Fruit fly (Drosophila melanogaster) whole organism, adult: ENCODE data around the gene CG4404.
A peak's percentile ranks its signal among the peaks of the same experiment; 100 is the strongest.

Experiments used
- CG11617 ChIP-seq: fragments of 200-800 bp; sonication (Bioruptor generic); optimal IDR thresholded peaks from 2 replicates; lab custom pipeline; 2017; ENCODE audit warnings: mild to moderate bottlenecking, missing biosample characterization, missing genetic modification reagents, missing genetic modification characterization
- CG12768 ChIP-seq: fragments of 200-800 bp; sonication (Bioruptor generic); optimal IDR thresholded peaks from 2 replicates; lab custom pipeline; 2017; ENCODE audit warnings: missing biosample characterization, missing genetic modification characterization, mild to moderate bottlenecking, moderate library complexity, missing genetic modification reagents
- CG14711 ChIP-seq: fragments of 200-800 bp; sonication (Bioruptor generic); optimal IDR thresholded peaks from 2 replicates; lab custom pipeline; 2018; ENCODE audit warnings: missing biosample characterization, mild to moderate bottlenecking, missing genetic modification characterization, moderate library complexity
- CG1620 ChIP-seq: fragments of 200-800 bp; sonication (Bioruptor generic); optimal IDR thresholded peaks from 2 replicates; lab custom pipeline; 2016; ENCODE audit warnings: missing biosample characterization, missing genetic modification characterization
- CG33017 ChIP-seq: fragments of 200-800 bp; sonication (Bioruptor generic); optimal IDR thresholded peaks from 2 replicates; lab custom pipeline; 2018; ENCODE audit warnings: missing biosample characterization, mild to moderate bottlenecking, missing genetic modification characterization, moderate library complexity
- CG5204 ChIP-seq: fragments of 200-800 bp; sonication (Bioruptor generic); optimal IDR thresholded peaks from 2 replicates; lab custom pipeline; 2016; ENCODE audit warnings: missing biosample characterization, missing genetic modification characterization
- CG7045 ChIP-seq: fragments of 200-800 bp; sonication (Bioruptor generic); optimal IDR thresholded peaks from 2 replicates; lab custom pipeline; 2017; ENCODE audit warnings: missing biosample characterization, mild to moderate bottlenecking, missing genetic modification characterization
- CG7101 ChIP-seq: fragments of 200-800 bp; sonication (Bioruptor generic); optimal IDR thresholded peaks from 2 replicates; lab custom pipeline; 2018; ENCODE audit warnings: missing biosample characterization, mild to moderate bottlenecking, missing genetic modification characterization, moderate library complexity
- Clk ChIP-seq: fragments of 200-800 bp; sonication (Bioruptor generic); optimal IDR thresholded peaks from 2 replicates; lab custom pipeline; 2017; ENCODE audit warnings: missing biosample characterization, missing genetic modification characterization
- Crg-1 ChIP-seq: fragments of 200-800 bp; sonication (Bioruptor generic); optimal IDR thresholded peaks from 2 replicates; lab custom pipeline; 2016; ENCODE audit warnings: missing biosample characterization, missing genetic modification characterization
- Hr96 ChIP-seq: fragments of 200-800 bp; sonication (Bioruptor generic); optimal IDR thresholded peaks from 2 replicates; lab custom pipeline; 2016; ENCODE audit warnings: missing biosample characterization, missing genetic modification characterization
- Mnt ChIP-seq: fragments of 200-800 bp; sonication (Bioruptor generic); optimal IDR thresholded peaks from 2 replicates; lab custom pipeline; 2016; ENCODE audit warnings: missing biosample characterization, mild to moderate bottlenecking, missing genetic modification characterization
- bab1 ChIP-seq: fragments of 200-800 bp; sonication (Bioruptor generic); optimal IDR thresholded peaks from 3 replicates; lab custom pipeline; 2019; ENCODE audit warnings: missing biosample characterization, mild to moderate bottlenecking, missing genetic modification characterization, moderate library complexity
- cic ChIP-seq: fragments of 200-800 bp; sonication (Bioruptor generic); optimal IDR thresholded peaks from 2 replicates; lab custom pipeline; 2017; ENCODE audit warnings: missing biosample characterization, mild to moderate bottlenecking, missing genetic modification characterization, moderate library complexity
- cnc ChIP-seq, 2 experiments: fragments of >200 bp; optimal IDR thresholded peaks; 2 replicates each; lab custom pipeline; 2017
- kay ChIP-seq: fragments of 200-800 bp; sonication (Bioruptor generic); peaks from one replicate; lab custom pipeline; 2016; ENCODE audit warnings: missing biosample characterization, missing genetic modification characterization, borderline replicate concordance
- ovo ChIP-seq: fragments of 200-800 bp; sonication (Bioruptor generic); optimal IDR thresholded peaks from 2 replicates; lab custom pipeline; 2016; ENCODE audit warnings: missing biosample characterization, missing genetic modification characterization
- pad ChIP-seq: fragments of 200-800 bp; sonication (Bioruptor generic); optimal IDR thresholded peaks from 3 replicates; lab custom pipeline; 2017; ENCODE audit warnings: missing biosample characterization, missing genetic modification characterization, mild to moderate bottlenecking, moderate library complexity, missing genetic modification reagents
- tj ChIP-seq: fragments of 200-800 bp; sonication (Bioruptor generic); optimal IDR thresholded peaks from 3 replicates; lab custom pipeline; 2017; ENCODE audit warnings: missing biosample characterization, mild to moderate bottlenecking, missing genetic modification characterization, moderate library complexity
- toe ChIP-seq: fragments of 200-800 bp; sonication (Bioruptor generic); optimal IDR thresholded peaks from 2 replicates; lab custom pipeline; 2016; ENCODE audit warnings: missing biosample characterization, missing genetic modification characterization

Gene CG4404

DNA sequence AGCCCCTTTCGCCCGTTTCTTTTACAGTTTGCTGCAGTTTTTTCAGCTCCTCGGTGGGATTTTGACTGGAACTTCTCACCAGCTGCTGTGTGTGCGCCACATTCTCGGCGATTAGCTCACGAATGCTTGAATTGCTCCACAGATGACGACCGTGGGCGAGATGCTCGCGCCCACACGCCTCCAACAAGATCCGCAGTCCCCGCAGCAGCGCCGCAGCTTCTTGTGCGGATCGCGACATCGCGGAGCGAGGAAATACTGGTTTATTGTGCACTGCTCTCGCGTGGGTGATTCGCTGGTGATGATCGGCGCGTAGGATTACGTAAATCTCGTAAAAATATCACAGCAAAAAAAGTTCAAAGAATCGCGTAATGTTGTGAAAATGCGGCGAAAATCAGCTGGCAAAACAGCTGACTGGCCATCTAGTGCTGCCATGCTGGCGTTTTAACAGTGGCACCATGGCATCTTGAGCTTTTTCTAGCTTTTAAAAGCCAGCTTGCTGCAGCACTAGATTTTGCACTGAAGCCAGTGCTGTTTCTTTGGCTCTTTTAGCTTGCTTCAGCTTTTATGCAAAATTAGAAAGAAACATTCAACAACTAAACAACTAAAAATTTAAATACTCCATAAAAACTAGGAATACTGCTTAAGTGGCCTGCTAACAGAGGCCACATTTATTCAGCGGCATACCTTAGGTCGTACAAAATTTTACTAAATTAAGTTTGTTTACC lies 4.9 kb downstream of the CG4404 start, which contains the start of gene Coq8:
Coq8 (minus strand) TSS at position 397 of the 725 bp plus-strand sequence.
- no peak for TF ChIP-seq Clk (GFP tag; lab: Kevin White, UChicago)
- peak; percentile 18 for TF ChIP-seq tj (GFP tag; lab: Kevin White, UChicago)
- TF ChIP-seq bab1, result peak; percentile 55

dm6 chrX:12898569-12898968 lies 7.2 kb downstream of the CG4404 start, which contains the start of gene CG32650:
CG32650 (minus strand) TSS chrX:12898669.
- TF ChIP-seq CG7045 (GFP tag; lab: Kevin White, UChicago), result no peak
- no peak for TF ChIP-seq cnc (optimal IDR thresholded peaks at IDR 0.05; lab: Kevin White, UChicago)
- no peak for TF ChIP-seq CG14711 (tag; lab: Kevin White, UChicago)
- no peak for TF ChIP-seq Hr96
- TF ChIP-seq Crg-1 (GFP tag; lab: Kevin White, UChicago), result no peak
- no peak for TF ChIP-seq toe
- TF ChIP-seq CG5204 (GFP tag; lab: Kevin White, UChicago), result no peak
- TF ChIP-seq CG1620, result no peak
- no peak for TF ChIP-seq CG33017
- TF ChIP-seq ovo, result no peak
- TF ChIP-seq kay (GFP tag; lab: Kevin White, UChicago), result no peak
- TF ChIP-seq cic (GFP tag; lab: Kevin White, UChicago), result no peak
- TF ChIP-seq bab1, result no peak
- no peak for TF ChIP-seq CG12768 (GFP tag; lab: Kevin White, UChicago)
- no peak for TF ChIP-seq CG11617
- no peak for TF ChIP-seq Clk (GFP tag; lab: Kevin White, UChicago)
- TF ChIP-seq pad, result no peak

- TF ChIP-seq Mnt (GFP tag; lab: Kevin White, UChicago) (no peak), bab1 (peak; percentile 21), ovo (peak; percentile 49)
Measured at dm6 chrX:12897150-12897549, 8.7 kb downstream of the CG4404 start, which contains the start of gene Pde9. Pde9 (minus strand) TSS chrX:12897327.

DNA sequence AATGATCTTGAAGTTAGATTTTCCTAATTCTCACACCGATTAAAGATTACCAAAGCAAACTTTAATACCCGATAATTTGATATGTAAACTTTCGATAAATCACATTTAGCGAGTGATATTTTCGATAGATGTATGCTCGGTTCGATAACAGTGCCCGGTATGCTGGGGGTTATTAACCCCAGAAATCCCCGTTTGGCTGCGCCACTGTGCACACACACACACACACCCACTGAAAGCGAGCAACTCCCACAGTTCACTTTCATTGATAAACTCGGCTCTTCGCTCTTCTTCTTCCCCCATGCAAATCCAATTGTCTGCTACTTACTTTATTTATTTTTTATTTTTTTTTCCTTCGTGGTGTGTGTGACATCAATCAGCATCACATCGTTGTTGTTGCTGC lies 9.4 kb downstream of the CG4404 start:
- no peak for TF ChIP-seq kay (GFP tag; lab: Kevin White, UChicago)
- TF ChIP-seq bab1, result no peak
- TF ChIP-seq pad, result no peak
- TF ChIP-seq ovo, result no peak
- TF ChIP-seq CG7045 (GFP tag; lab: Kevin White, UChicago), result no peak
- no peak for TF ChIP-seq CG12768 (GFP tag; lab: Kevin White, UChicago)
- TF ChIP-seq Crg-1 (GFP tag; lab: Kevin White, UChicago), result no peak
- no peak for TF ChIP-seq CG7101
- TF ChIP-seq CG14711 (tag; lab: Kevin White, UChicago), result no peak
- no peak for TF ChIP-seq Clk (GFP tag; lab: Kevin White, UChicago)
- TF ChIP-seq CG1620, result no peak
- TF ChIP-seq CG5204 (GFP tag; lab: Kevin White, UChicago), result no peak
- TF ChIP-seq cnc (optimal IDR thresholded peaks at IDR 0.05; lab: Kevin White, UChicago), result no peak

dm6 chrX:12895114-12895723 lies 10.6 kb downstream of the CG4404 start:
- TF ChIP-seq tj (GFP tag; lab: Kevin White, UChicago) (peak; percentile 12), ovo (no peak)

DNA sequence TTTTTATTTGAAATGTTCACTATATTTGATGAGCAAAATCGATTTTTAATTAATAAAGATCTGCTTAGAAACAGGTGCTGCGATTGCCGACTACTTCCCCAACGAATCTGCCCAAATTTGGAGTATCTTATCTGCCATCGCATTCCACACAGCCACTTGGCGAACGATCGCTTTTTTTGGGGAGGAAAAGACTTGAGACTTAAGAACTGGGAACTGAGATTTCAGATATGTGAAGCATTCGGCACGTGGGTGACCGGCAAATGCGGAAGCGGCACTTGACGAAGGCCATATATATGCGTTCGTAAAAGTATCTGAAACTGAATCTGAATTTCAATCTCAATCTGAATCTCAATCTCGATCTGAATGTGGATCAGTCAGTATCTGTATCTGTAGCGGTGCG lies 11.8 kb downstream of the CG4404 start:
- no peak for TF ChIP-seq kay (GFP tag; lab: Kevin White, UChicago)
- TF ChIP-seq Crg-1 (GFP tag; lab: Kevin White, UChicago), result no peak
- TF ChIP-seq cic (GFP tag; lab: Kevin White, UChicago), result no peak
- no peak for TF ChIP-seq CG7101
- TF ChIP-seq tj (GFP tag; lab: Kevin White, UChicago), result no peak
- no peak for TF ChIP-seq CG5204 (GFP tag; lab: Kevin White, UChicago)
- TF ChIP-seq CG1620, result no peak
- no peak for TF ChIP-seq Mnt (GFP tag; lab: Kevin White, UChicago)
- no peak for TF ChIP-seq pad
- no peak for TF ChIP-seq CG7045 (GFP tag; lab: Kevin White, UChicago)
- no peak for TF ChIP-seq CG12768 (GFP tag; lab: Kevin White, UChicago)
- TF ChIP-seq toe, result no peak
- no peak for TF ChIP-seq cnc (optimal IDR thresholded peaks at IDR 0.05; lab: Kevin White, UChicago)
- no peak for TF ChIP-seq CG33017
- TF ChIP-seq Clk (GFP tag; lab: Kevin White, UChicago), result no peak
- no peak for TF ChIP-seq bab1
- no peak for TF ChIP-seq Hr96
